Fruit fly (Drosophila melanogaster): Measurements from ENCODE around the gene CG46464.

The CG46464 gene

DNA sequence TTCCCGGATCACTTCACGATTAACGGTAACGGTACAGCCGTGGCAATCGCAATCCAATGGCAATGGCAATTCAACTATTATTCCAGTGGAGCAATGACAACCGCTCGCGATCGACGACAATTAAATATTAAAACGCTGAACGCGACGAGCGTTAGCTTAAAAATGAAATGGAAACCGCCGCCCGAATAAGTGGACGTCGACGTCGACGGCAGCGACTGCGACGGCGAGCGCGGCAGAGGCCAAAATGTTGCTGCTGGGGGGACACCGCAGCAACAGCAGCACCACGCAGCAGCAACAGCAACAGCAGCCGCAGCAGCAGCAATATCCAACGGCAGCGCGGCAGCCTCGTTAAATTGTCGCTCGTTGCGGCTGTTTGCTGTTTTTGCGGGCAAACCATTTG is 8.6 kb upstream of the CG46464 start, which contains the start of gene CG8568:
TSS of gene CG8568 (minus strand) at position 101 of the 400 bp plus-strand sequence.
- TF ChIP-seq Pif1A (GFP tag; optimal IDR thresholded peaks at IDR 0.05): no peak
- no peak for TF ChIP-seq CG8301 (tag; optimal IDR thresholded peaks at IDR 0.05)
- TF ChIP-seq CG32121 (GFP tag; IDR thresholded peaks at IDR 0.05): no peak
- no peak for TF ChIP-seq Pif1B (GFP tag; optimal IDR thresholded peaks at IDR 0.05)
- no peak for TF ChIP-seq CG34367 (tag; optimal IDR thresholded peaks at IDR 0.05)
- TF ChIP-seq Ets98B (GFP tag; IDR thresholded peaks at IDR 0.05): peak; percentile 24; the same call in 1 of the 2 replicates

- TF ChIP-seq Pif1B (GFP tag; optimal IDR thresholded peaks at IDR 0.05): no peak
- TF ChIP-seq CG10348 (GFP tag; IDR thresholded peaks at IDR 0.05): no peak
- no peak for TF ChIP-seq CG32121 (GFP tag; IDR thresholded peaks at IDR 0.05)
- no peak for TF ChIP-seq gl (tag; optimal IDR thresholded peaks at IDR 0.05)
- no peak for TF ChIP-seq fd96Ca (GFP tag; IDR thresholded peaks at IDR 0.05)
- TF ChIP-seq rn (GFP tag; IDR thresholded peaks at IDR 0.05): no peak
- no peak for TF ChIP-seq CG8301 (tag; optimal IDR thresholded peaks at IDR 0.05)
- TF ChIP-seq CG17806 (tag; optimal IDR thresholded peaks at IDR 0.05): no peak
- no peak for TF ChIP-seq CG34367 (tag; optimal IDR thresholded peaks at IDR 0.05)
Observed at dm6 chrX:17448674-17449073, 4.9 kb upstream of the CG46464 start, which contains the start of gene p-cup. p-cup (minus strand) TSS chrX:17448774.

DNA sequence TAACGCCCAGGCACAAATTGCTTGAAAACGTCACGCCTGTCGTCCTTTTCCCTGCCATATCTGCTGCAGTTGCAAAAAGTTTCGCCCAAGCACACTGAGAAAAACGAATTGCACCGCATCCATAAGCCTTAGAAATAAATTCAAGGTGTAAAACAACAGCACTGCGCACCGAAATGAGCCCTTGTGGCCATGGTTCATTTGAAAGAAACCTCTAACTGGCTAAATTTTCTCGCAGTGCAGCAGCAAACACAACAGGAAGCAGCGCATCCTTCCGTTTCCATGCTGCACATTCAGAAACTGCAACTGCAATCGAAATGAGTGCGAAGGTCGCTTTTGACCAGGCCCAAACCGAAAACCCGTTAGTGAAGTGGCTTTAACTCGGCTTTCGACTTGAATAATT is 19.4 kb downstream of the CG46464 start:
- no peak for TF ChIP-seq CG10348 (GFP tag; IDR thresholded peaks at IDR 0.05)
- TF ChIP-seq Pif1A (GFP tag; optimal IDR thresholded peaks at IDR 0.05): peak; percentile 7
- no peak for TF ChIP-seq Ets98B (GFP tag; IDR thresholded peaks at IDR 0.05)
- TF ChIP-seq EcR (GFP tag; optimal IDR thresholded peaks at IDR 0.05): no peak
- no peak for TF ChIP-seq CG12605 (GFP tag; IDR thresholded peaks at IDR 0.05)
- no peak for TF ChIP-seq Snoo (tag; optimal IDR thresholded peaks at IDR 0.05)
- TF ChIP-seq D1 (tag; optimal IDR thresholded peaks at IDR 0.05): no peak
- no peak for TF ChIP-seq Pif1B (GFP tag; optimal IDR thresholded peaks at IDR 0.05)
- 0 out of 2 replicates have a peak, but pooled peaks have one; percentile 19 for TF ChIP-seq CG32121 (GFP tag; IDR thresholded peaks at IDR 0.05)
- TF ChIP-seq CG34367 (tag; optimal IDR thresholded peaks at IDR 0.05): no peak
- peak; percentile 61; the same call in 2 of the 3 replicates for TF ChIP-seq CG4496 (GFP tag; IDR thresholded peaks at IDR 0.05)
- no peak for TF ChIP-seq CG15710 (tag; optimal IDR thresholded peaks at IDR 0.05)
- no peak for TF ChIP-seq CG17806 (tag; optimal IDR thresholded peaks at IDR 0.05)
- TF ChIP-seq fd96Ca (GFP tag; IDR thresholded peaks at IDR 0.05): peak; percentile 38; the same call in 1 of the 3 replicates
- TF ChIP-seq CG8159 (tag; optimal IDR thresholded peaks at IDR 0.05): peak; percentile 23
- no peak for TF ChIP-seq CG9948 (tag; optimal IDR thresholded peaks at IDR 0.05)
- no peak for TF ChIP-seq CG8301 (tag; optimal IDR thresholded peaks at IDR 0.05)
- TF ChIP-seq CG14655 (GFP tag; optimal IDR thresholded peaks at IDR 0.05): no peak
- TF ChIP-seq gl (tag; optimal IDR thresholded peaks at IDR 0.05): no peak
- TF ChIP-seq CG13204 (GFP tag; optimal IDR thresholded peaks at IDR 0.05): no peak
- TF ChIP-seq rn (GFP tag; IDR thresholded peaks at IDR 0.05): no peak

- no peak for TF ChIP-seq CG15710 (tag; optimal IDR thresholded peaks at IDR 0.05)
- no peak for TF ChIP-seq Pif1B (GFP tag; optimal IDR thresholded peaks at IDR 0.05)
- no peak for TF ChIP-seq rn (GFP tag; IDR thresholded peaks at IDR 0.05)
- no peak for TF ChIP-seq CG17806 (tag; optimal IDR thresholded peaks at IDR 0.05)
- TF ChIP-seq CG8301 (tag; optimal IDR thresholded peaks at IDR 0.05): no peak
- 0 out of 3 replicates have a peak, but pooled peaks have one; percentile 37 for TF ChIP-seq fd96Ca (GFP tag; IDR thresholded peaks at IDR 0.05)
- no peak for TF ChIP-seq Snoo (tag; optimal IDR thresholded peaks at IDR 0.05)
- no peak for TF ChIP-seq CG34367 (tag; optimal IDR thresholded peaks at IDR 0.05)
- TF ChIP-seq CG10348 (GFP tag; IDR thresholded peaks at IDR 0.05): no peak
- TF ChIP-seq CG12605 (GFP tag; IDR thresholded peaks at IDR 0.05): peak; percentile 24; the same call in 1 of the 2 replicates
- no peak for TF ChIP-seq CG9948 (tag; optimal IDR thresholded peaks at IDR 0.05)
- no peak for TF ChIP-seq Pif1A (GFP tag; optimal IDR thresholded peaks at IDR 0.05)
- no peak for TF ChIP-seq CG8159 (tag; optimal IDR thresholded peaks at IDR 0.05)
- TF ChIP-seq gl (tag; optimal IDR thresholded peaks at IDR 0.05): no peak
- TF ChIP-seq CG4496 (GFP tag; IDR thresholded peaks at IDR 0.05): 0 out of 3 replicates have a peak, but pooled peaks have one; percentile 13
- no peak for TF ChIP-seq CG14655 (GFP tag; optimal IDR thresholded peaks at IDR 0.05)
- no peak for TF ChIP-seq CG13204 (GFP tag; optimal IDR thresholded peaks at IDR 0.05)
Observed at dm6 chrX:17423310-17423945, 20.4 kb downstream of the CG46464 start, which contains the start of gene ENGase. ENGase (plus strand) TSS chrX:17423591.

dm6 chrX:17421987-17422386 is 21.8 kb downstream of the CG46464 start, which contains the start of gene CG8611:
CG8611 (minus strand) TSS chrX:17422145.
- no peak for TF ChIP-seq CG8159 (tag; optimal IDR thresholded peaks at IDR 0.05)
- no peak for TF ChIP-seq CG14655 (GFP tag; optimal IDR thresholded peaks at IDR 0.05)
- no peak for TF ChIP-seq CG10348 (GFP tag; IDR thresholded peaks at IDR 0.05)
- no peak for TF ChIP-seq CG32121 (GFP tag; IDR thresholded peaks at IDR 0.05)
- TF ChIP-seq D1 (tag; optimal IDR thresholded peaks at IDR 0.05): no peak
- no peak for TF ChIP-seq fd96Ca (GFP tag; IDR thresholded peaks at IDR 0.05)
- no peak for TF ChIP-seq rn (GFP tag; IDR thresholded peaks at IDR 0.05)
- TF ChIP-seq Snoo (tag; optimal IDR thresholded peaks at IDR 0.05): no peak
- no peak for TF ChIP-seq CG34367 (tag; optimal IDR thresholded peaks at IDR 0.05)
- no peak for TF ChIP-seq CG12605 (GFP tag; IDR thresholded peaks at IDR 0.05)
- no peak for TF ChIP-seq CG15710 (tag; optimal IDR thresholded peaks at IDR 0.05)
- TF ChIP-seq CG9948 (tag; optimal IDR thresholded peaks at IDR 0.05): no peak
- TF ChIP-seq Pif1B (GFP tag; optimal IDR thresholded peaks at IDR 0.05): no peak

dm6 chrX:17407737-17408136 is 36.1 kb downstream of the CG46464 start:
- TF ChIP-seq CG10348 (GFP tag; IDR thresholded peaks at IDR 0.05): no peak
- no peak for TF ChIP-seq Snoo (tag; optimal IDR thresholded peaks at IDR 0.05)
- no peak for TF ChIP-seq CG4496 (GFP tag; IDR thresholded peaks at IDR 0.05)
- TF ChIP-seq fd96Ca (GFP tag; IDR thresholded peaks at IDR 0.05): no peak
- TF ChIP-seq CG17806 (tag; optimal IDR thresholded peaks at IDR 0.05): no peak
- TF ChIP-seq CG14655 (GFP tag; optimal IDR thresholded peaks at IDR 0.05): no peak
- TF ChIP-seq CG8159 (tag; optimal IDR thresholded peaks at IDR 0.05): no peak
- no peak for TF ChIP-seq D1 (tag; optimal IDR thresholded peaks at IDR 0.05)
- no peak for TF ChIP-seq Pif1B (GFP tag; optimal IDR thresholded peaks at IDR 0.05)
- no peak for TF ChIP-seq CG12605 (GFP tag; IDR thresholded peaks at IDR 0.05)
- no peak for TF ChIP-seq Pif1A (GFP tag; optimal IDR thresholded peaks at IDR 0.05)
- TF ChIP-seq CG9948 (tag; optimal IDR thresholded peaks at IDR 0.05): no peak
- no peak for TF ChIP-seq CG15710 (tag; optimal IDR thresholded peaks at IDR 0.05)
- no peak for TF ChIP-seq gl (tag; optimal IDR thresholded peaks at IDR 0.05)
- TF ChIP-seq CG32121 (GFP tag; IDR thresholded peaks at IDR 0.05): no peak
- no peak for TF ChIP-seq Ets98B (GFP tag; IDR thresholded peaks at IDR 0.05)

All from whole organism, pupa.